Worm (Caenorhabditis elegans): ENCODE results near the gene cal-5.

- TF ChIP-seq R02D3.7 (tag; optimal IDR thresholded peaks at IDR 0.05), result no peak
- TF ChIP-seq nhr-25 (tag; optimal IDR thresholded peaks at IDR 0.05), result no peak
- TF ChIP-seq sea-2 (GFP tag; optimal IDR thresholded peaks at IDR 0.05), result no peak
- TF ChIP-seq ceh-82 (tag; optimal IDR thresholded peaks at IDR 0.05), result no peak
- no peak for TF ChIP-seq egl-5 (tag; optimal IDR thresholded peaks at IDR 0.05)
- TF ChIP-seq nfya-1 (tag; optimal IDR thresholded peaks at IDR 0.05; ENCODE audit: insufficient read depth), result no peak
- no peak for TF ChIP-seq skn-1 (tag; optimal IDR thresholded peaks at IDR 0.05)
- no peak for TF ChIP-seq lin-39 (tag; optimal IDR thresholded peaks at IDR 0.05)
- TF ChIP-seq ZK546.5 (tag; optimal IDR thresholded peaks at IDR 0.05), result no peak
- no peak for TF ChIP-seq mdl-1 (tag; optimal IDR thresholded peaks at IDR 0.05)
- TF ChIP-seq pqm-1 (tag; optimal IDR thresholded peaks at IDR 0.05), result no peak
- TF ChIP-seq nhr-237 (tag; optimal IDR thresholded peaks at IDR 0.05), result no peak
Observed at ce11 chrX:5103422-5103821, 25.7 kb upstream of the cal-5 start.

All from whole organism, L3 larva.